Worm (Caenorhabditis elegans) whole organism, L1 larva: ENCODE data around the gene F43C1.5.

Source experiments
- C04F5.9 ChIP-seq: sonication (generic microtip); optimal IDR thresholded peaks from 2 replicates; lab custom pipeline; 2016; ENCODE audit warnings: missing genetic modification characterization, missing compliant biosample characterization
- aly-2 ChIP-seq: fragments of 150-350 bp; optimal IDR thresholded peaks from 2 replicates; lab custom pipeline; 2014; ENCODE audit warnings: missing biosample characterization, missing genetic modification characterization
- ceh-82 ChIP-seq, 3 experiments: fragments of 150-350 bp in 1 of 3; sonication (generic microtip) in 2 of 3; optimal IDR thresholded peaks; 2 replicates each; lab custom pipeline; 2014 to 2017; ENCODE audit warnings: missing biosample characterization in 3 of 3, missing genetic modification characterization in 3 of 3
- nhr-11 ChIP-seq: fragments of 150-350 bp; optimal IDR thresholded peaks from 2 replicates; lab custom pipeline; 2014; ENCODE audit warnings: missing biosample characterization, missing genetic modification characterization
- snpc-4 ChIP-seq: fragments of 150-350 bp; optimal IDR thresholded peaks from 2 replicates; lab custom pipeline; 2014; ENCODE audit warnings: missing biosample characterization, missing genetic modification characterization
- unc-62 ChIP-seq: fragments of 150-350 bp; optimal IDR thresholded peaks from 2 replicates; lab custom pipeline; 2014; ENCODE audit warnings: missing biosample characterization, missing genetic modification reagents, missing genetic modification characterization

DNA sequence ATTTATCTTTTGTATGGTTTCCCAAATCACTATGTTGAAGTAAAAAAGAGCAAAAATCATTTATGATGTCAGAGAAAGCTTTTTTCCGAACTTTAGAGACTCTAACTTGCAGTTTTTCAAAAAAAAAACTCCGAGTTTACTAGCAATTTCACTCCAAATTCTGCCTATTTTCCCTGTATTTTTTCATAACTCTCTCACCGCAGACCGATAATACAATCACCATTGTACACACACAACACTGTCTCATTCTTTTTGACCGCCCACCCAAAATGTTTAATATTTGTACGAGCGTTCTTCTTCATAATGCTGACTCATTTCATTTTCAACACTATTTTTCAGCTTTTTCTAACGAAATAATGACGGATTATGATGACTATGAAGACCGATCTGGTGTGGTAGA is at the start of gene F43C1.5:
- TF ChIP-seq unc-62 (GFP tag; lab: Kevin White, UChicago) (no peak), snpc-4 (no peak), C04F5.9 (no peak), nhr-11 (tag; lab: Kevin White, UChicago) (no peak), ceh-82 (tag; optimal IDR thresholded peaks at IDR 0.05; lab: Kevin White, UChicago) (no peak), aly-2 (tag; lab: Kevin White, UChicago) (no peak)
